Worm (Caenorhabditis elegans) whole organism, L1 larva: ENCODE results near the gene T23B7.2.
"Not testable (repeated sequence)": the region's sequence is repeated elsewhere in the genome, so short reads cannot be mapped to it uniquely, and the experiment has no call there.

Source experiments
- C04F5.9 ChIP-seq: sonication (generic microtip); optimal IDR thresholded peaks from 2 replicates; lab custom pipeline; 2016; ENCODE audit warnings: missing genetic modification characterization, missing compliant biosample characterization
- blmp-1 ChIP-seq: fragments of 150-350 bp; optimal IDR thresholded peaks from 2 replicates; lab custom pipeline; 2014; ENCODE audit warnings: missing biosample characterization, missing genetic modification characterization
- ceh-63 ChIP-seq: fragments of 200-800 bp; sonication (Bioruptor generic); optimal IDR thresholded peaks from 2 replicates; lab custom pipeline; 2018; ENCODE audit warnings: mild to moderate bottlenecking, missing genetic modification characterization, missing compliant biosample characterization
- ceh-8 ChIP-seq: fragments of 200-800 bp; sonication (Bioruptor generic); optimal IDR thresholded peaks from 2 replicates; lab custom pipeline; 2018; ENCODE audit warnings: mild to moderate bottlenecking, missing genetic modification characterization, moderate library complexity, missing compliant biosample characterization
- ceh-90 ChIP-seq: sonication (generic microtip); optimal IDR thresholded peaks from 2 replicates; lab custom pipeline; 2016; ENCODE audit warnings: missing genetic modification characterization, missing compliant biosample characterization
- ces-1 ChIP-seq: fragments of 150-350 bp; optimal IDR thresholded peaks from 2 replicates; lab custom pipeline; 2014; ENCODE audit warnings: missing biosample characterization, missing genetic modification reagents, missing genetic modification characterization
- dpl-1 ChIP-seq, 3 experiments: fragments of 150-350 bp in 2 of 3; sonication (generic microtip) in 1 of 3; optimal IDR thresholded peaks; 2 replicates each; lab custom pipeline; 2014 to 2017; ENCODE audit warnings: missing biosample characterization in 3 of 3, missing genetic modification characterization in 3 of 3, missing genetic modification reagents in 3 of 3
- efl-1 ChIP-seq, 4 experiments: fragments of 150-350 bp; optimal IDR thresholded peaks in 3 of 4; peaks in 1 of 4; 1 replicate in 1 of 4; 2 replicates in 3 of 4; lab custom pipeline; 2014; ENCODE audit warnings: missing biosample characterization in 2 of 4, missing genetic modification characterization in 2 of 4, missing genetic modification reagents in 2 of 4
- elt-3 ChIP-seq, 6 experiments: fragments of 150-350 bp in 1 of 6; sonication (generic microtip); optimal IDR thresholded peaks; 2 replicates each; lab custom pipeline; 2017 to 2018; ENCODE audit warnings: missing biosample characterization in 6 of 6, missing genetic modification characterization in 6 of 6, inconsistent platforms in 1 of 6
- ets-5 ChIP-seq: fragments of 200-800 bp; sonication (Bioruptor generic); IDR thresholded peaks from 2 replicates; pipeline ENCODE4 v1.3.6; 2022; ENCODE audit warnings: missing genetic modification characterization, missing compliant biosample characterization
- fkh-10 ChIP-seq: sonication (generic microtip); optimal IDR thresholded peaks from 2 replicates; lab custom pipeline; 2017; ENCODE audit warnings: missing biosample characterization, missing genetic modification reagents, missing genetic modification characterization
- fkh-4 ChIP-seq: sonication (generic microtip); optimal IDR thresholded peaks from 2 replicates; lab custom pipeline; 2016; ENCODE audit warnings: missing compliant biosample characterization, missing genetic modification characterization, borderline replicate concordance
- hpl-2 ChIP-seq: fragments of 150-350 bp; optimal IDR thresholded peaks from 2 replicates; lab custom pipeline; 2014; ENCODE audit warnings: missing biosample characterization, missing genetic modification reagents, missing genetic modification characterization
- isw-1 ChIP-seq: fragments of 200-800 bp; sonication (Bioruptor generic); IDR thresholded peaks from 2 replicates; pipeline ENCODE4 v1.3.6; 2022; ENCODE audit warnings: missing genetic modification characterization, missing compliant biosample characterization
- jun-1 ChIP-seq: fragments of 150-350 bp; optimal IDR thresholded peaks from 2 replicates; lab custom pipeline; 2014; ENCODE audit warnings: missing biosample characterization, missing genetic modification reagents, missing genetic modification characterization
- lin-14 ChIP-seq: fragments of 200-800 bp; sonication (Bioruptor generic); optimal IDR thresholded peaks from 2 replicates; lab custom pipeline; 2018; ENCODE audit warnings: mild to moderate bottlenecking, missing genetic modification characterization, moderate library complexity, missing compliant biosample characterization
- lin-15B ChIP-seq: fragments of 150-350 bp; sonication (generic microtip); optimal IDR thresholded peaks from 3 replicates; lab custom pipeline; 2014; ENCODE audit warnings: missing biosample characterization, missing genetic modification characterization
- lin-39 ChIP-seq: fragments of 150-350 bp; optimal IDR thresholded peaks from 2 replicates; lab custom pipeline; 2014; ENCODE audit warnings: missing biosample characterization, missing genetic modification reagents, missing genetic modification characterization
- lir-3 ChIP-seq: sonication (generic microtip); optimal IDR thresholded peaks from 2 replicates; lab custom pipeline; 2016; ENCODE audit warnings: mild to moderate bottlenecking, missing genetic modification characterization, moderate library complexity, missing compliant biosample characterization; ENCODE audit not compliant: poor library complexity
- lsy-2 ChIP-seq, 2 experiments: fragments of 150-350 bp; optimal IDR thresholded peaks; 2 replicates each; lab custom pipeline; 2014; ENCODE audit warnings: missing biosample characterization in 2 of 2, missing genetic modification characterization in 2 of 2
- mef-2 ChIP-seq: fragments of 150-350 bp; optimal IDR thresholded peaks from 2 replicates; lab custom pipeline; 2014; ENCODE audit warnings: missing biosample characterization, missing genetic modification characterization
- mep-1 ChIP-seq: fragments of 150-350 bp; optimal IDR thresholded peaks from 2 replicates; lab custom pipeline; 2014; ENCODE audit warnings: missing biosample characterization, missing genetic modification characterization
- nhr-11 ChIP-seq: fragments of 150-350 bp; optimal IDR thresholded peaks from 2 replicates; lab custom pipeline; 2014; ENCODE audit warnings: missing biosample characterization, missing genetic modification characterization
- nhr-19 ChIP-seq: fragments of 200-800 bp; sonication (Bioruptor generic); conservative IDR thresholded peaks from 2 replicates; pipeline ENCODE4 v1.3.6; 2022; ENCODE audit warnings: missing genetic modification characterization, missing compliant biosample characterization
- nhr-20 ChIP-seq: sonication (generic microtip); optimal IDR thresholded peaks from 2 replicates; lab custom pipeline; 2016; ENCODE audit warnings: mild to moderate bottlenecking, missing genetic modification characterization, missing compliant biosample characterization
- nhr-85 ChIP-seq: sonication (generic microtip); peaks from one replicate; lab custom pipeline; 2016; ENCODE audit warnings: missing genetic modification characterization, inconsistent platforms, missing compliant biosample characterization
- pag-3 ChIP-seq: sonication (generic microtip); optimal IDR thresholded peaks from 2 replicates; lab custom pipeline; 2017; ENCODE audit warnings: missing genetic modification characterization, mild to moderate bottlenecking, missing compliant biosample characterization, antibody characterized with exemption, borderline replicate concordance; ENCODE audit not compliant: insufficient read depth
- rnt-1 ChIP-seq: sonication (generic microtip); optimal IDR thresholded peaks from 2 replicates; lab custom pipeline; 2016; ENCODE audit warnings: mild to moderate bottlenecking, missing genetic modification characterization, moderate library complexity, missing compliant biosample characterization
- snpc-4 ChIP-seq: fragments of 150-350 bp; optimal IDR thresholded peaks from 2 replicates; lab custom pipeline; 2014; ENCODE audit warnings: missing biosample characterization, missing genetic modification characterization
- snu-23 ChIP-seq: sonication (generic microtip); optimal IDR thresholded peaks from 2 replicates; lab custom pipeline; 2016; ENCODE audit warnings: missing genetic modification characterization, missing compliant biosample characterization
- tbx-2 ChIP-seq: sonication (generic microtip); optimal IDR thresholded peaks from 2 replicates; lab custom pipeline; 2016; ENCODE audit warnings: missing genetic modification characterization, missing compliant biosample characterization
- unc-30 ChIP-seq: sonication (generic microtip); optimal IDR thresholded peaks from 2 replicates; lab custom pipeline; 2017; ENCODE audit warnings: missing biosample characterization, missing genetic modification characterization
- unc-86 ChIP-seq: sonication (generic microtip); optimal IDR thresholded peaks from 2 replicates; lab custom pipeline; 2016; ENCODE audit warnings: missing genetic modification characterization, missing compliant biosample characterization

T23B7.2 gene

DNA sequence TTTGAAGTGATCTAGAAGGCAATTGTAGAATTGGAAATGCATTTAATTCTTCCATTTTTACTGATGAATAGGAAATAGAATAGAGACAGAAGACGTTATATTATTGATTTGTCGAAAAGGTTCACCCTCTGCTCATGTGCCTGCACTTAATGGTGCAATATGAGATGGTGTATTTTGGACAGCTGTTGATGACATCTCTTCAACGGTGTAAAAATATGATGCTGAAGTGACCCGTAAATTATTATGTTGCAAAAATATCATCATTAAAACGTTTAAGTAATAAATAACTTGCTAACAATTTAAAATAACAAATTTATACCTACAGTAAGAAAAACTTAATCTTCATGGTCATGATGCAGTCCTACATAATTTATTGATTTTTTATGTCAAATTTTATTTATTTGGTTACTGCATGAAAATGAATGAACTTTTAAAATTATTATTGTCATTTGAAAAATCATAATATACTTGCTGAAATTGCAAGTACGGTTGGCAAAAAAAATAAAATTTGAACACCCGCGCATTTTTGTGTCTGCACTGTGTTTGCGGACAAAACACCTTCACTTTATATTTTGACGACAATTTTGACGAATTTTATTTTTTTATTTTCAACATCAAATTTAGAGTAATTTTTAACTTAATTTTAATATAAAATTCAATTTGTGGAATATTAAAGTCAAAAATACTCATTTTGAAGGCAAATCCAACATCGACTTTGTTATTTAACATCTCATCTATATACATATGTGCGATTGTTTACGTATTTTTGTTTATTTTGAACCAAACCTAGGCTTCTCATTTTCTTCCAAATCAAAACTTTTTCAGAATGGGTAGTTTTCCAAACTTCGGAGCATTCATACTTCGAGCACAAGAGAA lies 14.1 kb downstream of the T23B7.2 start, which contains the start of the genes fbxb-88 and tbck-1 (continued):
- TF ChIP-seq jun-1 (tag; lab: Kevin White, UChicago) (no peak), lin-39 (peak; percentile 44), snpc-4 (tag; lab: Kevin White, UChicago) (peak; percentile 44), lir-3 (tag; lab: Kevin White, UChicago) (peak; percentile 27), dpl-1 (GFP tag; optimal IDR thresholded peaks at IDR 0.05; lab: Kevin White, UChicago) (peak; percentile 95 to 98 (median 97)), mef-2 (tag; lab: Kevin White, UChicago) (no peak), unc-86 (peak; percentile 21), ceh-8 (no peak), rnt-1 (tag; lab: Kevin White, UChicago) (peak; percentile 55), nhr-20 (tag; lab: Kevin White, UChicago) (peak; percentile 58)

DNA sequence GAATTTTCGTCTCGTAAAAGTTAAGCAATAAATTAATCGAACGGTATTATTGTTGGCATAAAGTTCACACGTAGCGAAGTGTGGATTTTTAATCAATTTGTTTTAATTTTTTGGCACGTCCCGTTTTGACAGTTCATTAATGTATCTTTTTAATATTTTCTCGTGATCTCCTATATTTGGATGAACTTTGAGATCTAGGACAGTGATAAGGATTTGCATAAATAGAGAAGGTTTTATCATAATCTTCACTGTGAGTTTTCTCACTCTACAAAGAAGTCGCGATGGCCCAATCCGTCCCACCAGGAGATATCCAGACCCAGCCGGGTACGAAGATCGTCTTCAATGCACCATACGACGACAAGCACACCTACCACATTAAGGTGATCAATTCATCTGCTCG lies 16.9 kb downstream of the T23B7.2 start, which contains the start of the genes C33F10.8 and msp-40:
C33F10.8 (minus strand) TSS at position 101 of the 400 bp plus-strand sequence.
msp-40 (plus strand) TSS at position 282 of the 400 bp plus-strand sequence.
- TF ChIP-seq isw-1; nhr-19 (GFP tag; lab: Robert Waterston, UW); nhr-11: not testable (repeated sequence)

DNA sequence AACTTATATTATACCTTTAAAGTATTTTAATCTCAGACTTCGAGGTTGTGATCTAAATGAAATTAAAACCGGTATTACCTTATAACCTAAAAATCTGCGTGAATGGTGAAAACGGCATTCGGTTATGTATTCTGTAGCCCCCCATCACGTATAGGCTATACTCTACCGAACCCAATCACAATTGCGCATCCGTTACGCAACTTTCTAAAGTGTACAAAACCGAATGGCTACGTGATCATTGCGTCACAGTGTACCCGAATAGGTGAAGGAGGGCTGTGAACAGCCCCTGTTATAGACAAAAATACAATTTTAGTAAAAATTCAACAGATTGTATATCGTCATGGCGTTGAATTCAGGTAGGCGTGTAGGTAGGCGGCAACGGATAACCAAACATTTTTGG lies 19.4 kb downstream of the T23B7.2 start:
- TF ChIP-seq blmp-1 (tag; lab: Kevin White, UChicago) (peak; percentile 58), efl-1 (optimal IDR thresholded peaks at IDR 0.05; lab: Kevin White, UChicago) (no peak), efl-1 (GFP tag; optimal IDR thresholded peaks at IDR 0.05 in 1 of 2; lab: Kevin White, UChicago) (peak in 1 of 2 experiments; percentile 79), jun-1 (tag; lab: Kevin White, UChicago) (no peak)

ce11 chrII:4821739-4822138 lies 20.3 kb downstream of the T23B7.2 start, which contains the start of gene lact-5:
Gene lact-5 (minus strand): TSS chrII:4821739.
- TF ChIP-seq pag-3 (tag; lab: Kevin White, UChicago) (no peak), elt-3 (tag; optimal IDR thresholded peaks at IDR 0.05; lab: Kevin White, UChicago) (peak in 3 of 6 experiments; percentile 34 to 69 (median 45)), blmp-1 (tag; lab: Kevin White, UChicago) (peak; percentile 95), nhr-85 (tag; lab: Kevin White, UChicago) (peak; percentile 76), lsy-2 (tag; optimal IDR thresholded peaks at IDR 0.05; lab: Kevin White, UChicago) (peak in 1 of 2 experiments; percentile 12), mef-2 (tag; lab: Kevin White, UChicago) (no peak), efl-1 (optimal IDR thresholded peaks at IDR 0.05; lab: Kevin White, UChicago) (no peak), efl-1 (GFP tag; optimal IDR thresholded peaks at IDR 0.05 in 1 of 2; lab: Kevin White, UChicago) (no peak), lin-15B (tag; lab: Kevin White, UChicago) (no peak), nhr-20 (tag; lab: Kevin White, UChicago) (peak; percentile 47), lin-14 (GFP tag; lab: Kevin White, UChicago) (peak; percentile 71), snu-23 (peak; percentile 1), fkh-4 (tag; lab: Kevin White, UChicago) (no peak), nhr-19 (GFP tag; lab: Robert Waterston, UW) (no peak), lin-39 (no peak), mep-1 (tag; lab: Kevin White, UChicago) (no peak), ces-1 (GFP tag; lab: Kevin White, UChicago) (no peak)

- TF ChIP-seq dpl-1 (GFP tag; optimal IDR thresholded peaks at IDR 0.05; lab: Kevin White, UChicago) (no peak), tbx-2 (tag; lab: Kevin White, UChicago) (no peak), ets-5 (no peak), efl-1 (optimal IDR thresholded peaks at IDR 0.05; lab: Kevin White, UChicago) (no peak), efl-1 (GFP tag; optimal IDR thresholded peaks at IDR 0.05 in 1 of 2; lab: Kevin White, UChicago) (no peak), C04F5.9 (no peak), ces-1 (GFP tag; lab: Kevin White, UChicago) (no peak), fkh-10 (GFP tag; lab: Kevin White, UChicago) (no peak), elt-3 (tag; optimal IDR thresholded peaks at IDR 0.05; lab: Kevin White, UChicago) (no peak), ceh-90 (tag; lab: Kevin White, UChicago) (no peak), hpl-2 (GFP tag; lab: Kevin White, UChicago) (no peak), ceh-63 (GFP tag; lab: Kevin White, UChicago) (no peak), unc-30 (tag; lab: Kevin White, UChicago) (no peak)
Measured at ce11 chrII:4818780-4819179, 23.3 kb downstream of the T23B7.2 start.
